Worm (Caenorhabditis elegans) whole organism, L3 larva: ENCODE measurements around the gene srlf-35.

Experiments used
- ZK546.5 ChIP-seq: sonication (generic microtip); optimal IDR thresholded peaks from 2 replicates; lab custom pipeline; 2017; ENCODE audit warnings: missing biosample characterization, missing genetic modification characterization
- aly-2 ChIP-seq: fragments of 150-350 bp; optimal IDR thresholded peaks from 2 replicates; lab custom pipeline; 2014; ENCODE audit warnings: missing biosample characterization, missing genetic modification characterization
- ceh-28 ChIP-seq: fragments of 150-350 bp; optimal IDR thresholded peaks from 2 replicates; lab custom pipeline; 2014; ENCODE audit warnings: missing biosample characterization, missing genetic modification reagents, missing genetic modification characterization
- ceh-82 ChIP-seq: fragments of 150-350 bp; optimal IDR thresholded peaks from 2 replicates; lab custom pipeline; 2014; ENCODE audit warnings: missing biosample characterization, missing genetic modification characterization
- daf-12 ChIP-seq: fragments of 150-350 bp; optimal IDR thresholded peaks from 2 replicates; lab custom pipeline; 2014; ENCODE audit warnings: missing biosample characterization, missing genetic modification reagents, missing genetic modification characterization
- egl-27 ChIP-seq: sonication (generic microtip); optimal IDR thresholded peaks from 4 replicates; lab custom pipeline; 2017; ENCODE audit warnings: missing biosample characterization, missing genetic modification reagents, missing genetic modification characterization
- egl-5 ChIP-seq: fragments of 150-350 bp; optimal IDR thresholded peaks from 2 replicates; lab custom pipeline; 2017; ENCODE audit warnings: missing biosample characterization, missing genetic modification reagents, missing genetic modification characterization, inconsistent platforms
- elt-2 ChIP-seq: sonication (generic microtip); optimal IDR thresholded peaks from 2 replicates; lab custom pipeline; 2016; ENCODE audit warnings: missing genetic modification reagents, mild to moderate bottlenecking, missing genetic modification characterization, missing compliant biosample characterization
- elt-3 ChIP-seq, 3 experiments: fragments of 150-350 bp in 1 of 3; sonication (generic microtip) in 2 of 3; optimal IDR thresholded peaks; 2 replicates in 2 of 3; 4 replicates in 1 of 3; lab custom pipeline; 2014 to 2017; ENCODE audit warnings: missing biosample characterization in 3 of 3, missing genetic modification characterization in 3 of 3
- eor-1 ChIP-seq, 2 experiments: fragments of 150-350 bp; optimal IDR thresholded peaks; 2 replicates each; lab custom pipeline; 2014 to 2018; ENCODE audit warnings: missing biosample characterization in 2 of 2, missing genetic modification characterization in 2 of 2
- fkh-10 ChIP-seq: sonication (generic microtip); optimal IDR thresholded peaks from 2 replicates; lab custom pipeline; 2017; ENCODE audit warnings: missing biosample characterization, missing genetic modification reagents, missing genetic modification characterization
- fos-1 ChIP-seq: fragments of 150-350 bp; optimal IDR thresholded peaks from 2 replicates; lab custom pipeline; 2014; ENCODE audit warnings: missing biosample characterization, missing genetic modification characterization
- hmg-11 ChIP-seq: sonication (generic microtip); optimal IDR thresholded peaks from 2 replicates; lab custom pipeline; 2016; ENCODE audit warnings: missing genetic modification characterization, missing compliant biosample characterization
- jun-1 ChIP-seq: fragments of 150-350 bp; optimal IDR thresholded peaks from 2 replicates; lab custom pipeline; 2014; ENCODE audit warnings: missing biosample characterization, missing genetic modification reagents, missing genetic modification characterization
- lin-15B ChIP-seq: fragments of 150-350 bp; optimal IDR thresholded peaks from 2 replicates; lab custom pipeline; 2014; ENCODE audit warnings: missing biosample characterization, missing genetic modification characterization
- mdl-1 ChIP-seq: fragments of 150-350 bp; optimal IDR thresholded peaks from 2 replicates; lab custom pipeline; 2014; ENCODE audit warnings: missing biosample characterization, missing genetic modification characterization
- nfya-1 ChIP-seq: sonication (generic microtip); optimal IDR thresholded peaks from 2 replicates; lab custom pipeline; 2017; ENCODE audit warnings: missing genetic modification characterization, mild to moderate bottlenecking, missing compliant biosample characterization, antibody characterized with exemption, moderate library complexity; ENCODE audit not compliant: insufficient read depth
- nhr-11 ChIP-seq: fragments of 150-350 bp; optimal IDR thresholded peaks from 2 replicates; lab custom pipeline; 2014; ENCODE audit warnings: missing biosample characterization, missing genetic modification characterization
- nhr-23 ChIP-seq: fragments of 150-350 bp; optimal IDR thresholded peaks from 2 replicates; lab custom pipeline; 2014; ENCODE audit warnings: missing biosample characterization, missing genetic modification reagents, missing genetic modification characterization
- nhr-237 ChIP-seq: fragments of 150-350 bp; optimal IDR thresholded peaks from 2 replicates; lab custom pipeline; 2014; ENCODE audit warnings: missing biosample characterization, missing genetic modification characterization
- nhr-28 ChIP-seq: fragments of 150-350 bp; optimal IDR thresholded peaks from 2 replicates; lab custom pipeline; 2014; ENCODE audit warnings: missing biosample characterization, missing genetic modification characterization
- nhr-43 ChIP-seq: sonication (generic microtip); optimal IDR thresholded peaks from 2 replicates; lab custom pipeline; 2016; ENCODE audit warnings: mild to moderate bottlenecking, missing genetic modification characterization, missing compliant biosample characterization; ENCODE audit not compliant: poor library complexity, severe bottlenecking
- nhr-67 ChIP-seq: fragments of 150-350 bp; optimal IDR thresholded peaks from 2 replicates; lab custom pipeline; 2014; ENCODE audit warnings: missing biosample characterization, missing genetic modification characterization
- nhr-76 ChIP-seq: fragments of 150-350 bp; sonication (generic microtip); optimal IDR thresholded peaks from 5 replicates; lab custom pipeline; 2014; ENCODE audit warnings: missing biosample characterization, missing genetic modification characterization
- pha-4 ChIP-seq: fragments of 150-350 bp; optimal IDR thresholded peaks from 2 replicates; lab custom pipeline; 2014; ENCODE audit warnings: missing biosample characterization, missing genetic modification reagents, missing genetic modification characterization
- pqm-1 ChIP-seq: fragments of 150-350 bp; optimal IDR thresholded peaks from 2 replicates; lab custom pipeline; 2017; ENCODE audit warnings: missing biosample characterization, missing genetic modification characterization, inconsistent platforms
- sea-2 ChIP-seq: fragments of 150-350 bp; sonication (generic microtip); optimal IDR thresholded peaks from 4 replicates; lab custom pipeline; 2014; ENCODE audit warnings: missing biosample characterization, missing genetic modification reagents, missing genetic modification characterization
- skn-1 ChIP-seq: fragments of 150-350 bp; optimal IDR thresholded peaks from 2 replicates; lab custom pipeline; 2014; ENCODE audit warnings: missing biosample characterization, missing genetic modification characterization
- snpc-4 ChIP-seq: fragments of 150-350 bp; optimal IDR thresholded peaks from 2 replicates; lab custom pipeline; 2014; ENCODE audit warnings: missing biosample characterization, missing genetic modification characterization
- tbx-2 ChIP-seq: sonication (generic microtip); optimal IDR thresholded peaks from 2 replicates; lab custom pipeline; 2016; ENCODE audit warnings: mild to moderate bottlenecking, missing genetic modification characterization, missing compliant biosample characterization
- unc-39 ChIP-seq: sonication (generic microtip); optimal IDR thresholded peaks from 4 replicates; lab custom pipeline; 2017; ENCODE audit warnings: missing biosample characterization, missing genetic modification characterization
- unc-62 ChIP-seq: fragments of 150-350 bp; sonication (generic microtip); optimal IDR thresholded peaks from 4 replicates; lab custom pipeline; 2014; ENCODE audit warnings: missing biosample characterization, missing genetic modification reagents, missing genetic modification characterization
- zag-1 ChIP-seq: fragments of 150-350 bp; optimal IDR thresholded peaks from 2 replicates; lab custom pipeline; 2014; ENCODE audit warnings: missing biosample characterization, missing genetic modification characterization
- ztf-11 ChIP-seq: fragments of 150-350 bp; optimal IDR thresholded peaks from 2 replicates; lab custom pipeline; 2014; ENCODE audit warnings: missing biosample characterization, missing genetic modification characterization
- ztf-4 ChIP-seq: fragments of 150-350 bp; optimal IDR thresholded peaks from 2 replicates; lab custom pipeline; 2014; ENCODE audit warnings: missing biosample characterization, missing genetic modification characterization

srlf-35 gene

ce11 chrV:486684-487083 is 17.1 kb upstream of the srlf-35 start, which contains the start of gene nhr-211:
Gene nhr-211 (plus strand): TSS chrV:486984.
- no peak for TF ChIP-seq ceh-82 (tag; lab: Kevin White, UChicago)

DNA sequence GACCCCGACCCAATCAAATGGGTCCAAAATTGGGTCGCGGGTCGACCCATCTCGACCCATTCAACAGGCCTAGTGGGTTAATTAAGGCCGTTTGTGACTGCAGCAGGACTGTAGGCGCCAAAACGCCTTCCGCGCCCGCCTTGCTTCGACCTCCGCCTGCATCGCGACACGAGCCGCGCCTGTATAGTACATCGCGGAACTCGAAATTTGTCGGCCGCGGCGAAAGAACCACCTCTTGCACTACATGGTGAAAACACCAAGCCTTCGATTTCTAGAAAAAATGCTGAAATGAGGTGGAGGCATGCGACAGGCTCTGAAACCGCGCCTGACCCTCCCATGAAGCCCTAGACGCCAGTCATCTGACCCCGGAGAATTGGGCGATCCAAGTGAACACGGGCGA is 15.8 kb upstream of the srlf-35 start:
- TF ChIP-seq nfya-1 (tag; lab: Kevin White, UChicago) (no peak), pha-4 (tag; lab: Kevin White, UChicago) (no peak), lin-15B (no peak), ceh-28 (tag; lab: Kevin White, UChicago) (no peak), skn-1 (tag; lab: Kevin White, UChicago) (no peak), hmg-11 (no peak), egl-5 (no peak), sea-2 (no peak), nhr-11 (tag; lab: Kevin White, UChicago) (no peak)

DNA sequence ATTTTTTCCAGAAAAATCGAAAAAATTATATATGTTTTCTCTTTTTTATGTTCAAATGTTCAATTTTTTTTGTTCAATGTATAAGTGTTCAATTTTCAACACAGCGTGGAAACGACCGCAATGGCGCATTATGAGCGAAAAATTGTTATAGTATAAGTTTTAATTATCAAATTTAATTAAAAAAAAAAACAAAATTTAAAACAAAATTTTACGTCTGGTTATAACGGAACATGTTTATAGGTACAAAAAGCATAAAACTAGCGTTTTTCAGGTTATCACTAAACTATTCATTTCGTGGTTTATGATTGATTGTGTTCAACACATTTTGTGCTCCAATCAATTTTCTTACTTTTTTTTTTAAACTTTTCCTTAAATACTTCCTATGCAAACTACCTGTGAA is 14.5 kb upstream of the srlf-35 start, which contains the start of gene nhr-106:
Gene nhr-106, plus strand, starts transcription at position 301 of the 400 bp plus-strand sequence.
- TF ChIP-seq mdl-1 (no peak), egl-27 (no peak), nhr-28 (tag; lab: Kevin White, UChicago) (no peak), nhr-76 (no peak), tbx-2 (no peak), ztf-4 (tag; lab: Kevin White, UChicago) (no peak), elt-3 (tag; optimal IDR thresholded peaks at IDR 0.05; lab: Kevin White, UChicago) (no peak), pqm-1 (tag; lab: Kevin White, UChicago) (peak; percentile 6), unc-39 (tag; lab: Kevin White, UChicago) (no peak), fos-1 (no peak), ceh-28 (tag; lab: Kevin White, UChicago) (no peak), elt-2 (tag; lab: Kevin White, UChicago) (peak; percentile 39)

- no peak for TF ChIP-seq nhr-43 (tag; lab: Kevin White, UChicago)
- TF ChIP-seq ztf-11 (tag; lab: Kevin White, UChicago): no peak
- TF ChIP-seq nhr-67 (tag; lab: Kevin White, UChicago): no peak
- no peak for TF ChIP-seq snpc-4 (tag; lab: Kevin White, UChicago)
- no peak for TF ChIP-seq sea-2
- TF ChIP-seq fkh-10 (GFP tag; lab: Kevin White, UChicago): no peak
- no peak for TF ChIP-seq unc-62
- TF ChIP-seq jun-1 (tag; lab: Kevin White, UChicago): no peak
- TF ChIP-seq elt-3 (tag; optimal IDR thresholded peaks at IDR 0.05; lab: Kevin White, UChicago): no peak
- TF ChIP-seq nfya-1 (tag; lab: Kevin White, UChicago): no peak
- TF ChIP-seq nhr-76: no peak
- TF ChIP-seq pqm-1 (tag; lab: Kevin White, UChicago): no peak
- no peak for TF ChIP-seq nhr-11 (tag; lab: Kevin White, UChicago)
- no peak for TF ChIP-seq hmg-11
- TF ChIP-seq zag-1 (tag; lab: Kevin White, UChicago): no peak
- TF ChIP-seq nhr-237 (tag; lab: Kevin White, UChicago): no peak
- no peak for TF ChIP-seq eor-1 (tag; optimal IDR thresholded peaks at IDR 0.05; lab: Kevin White, UChicago)
- TF ChIP-seq elt-2 (tag; lab: Kevin White, UChicago): no peak
- no peak for TF ChIP-seq aly-2
- no peak for TF ChIP-seq ZK546.5
Measured at ce11 chrV:491432-491831, 12.4 kb upstream of the srlf-35 start, which contains the start of gene str-196. Gene str-196 (plus strand): TSS chrV:491732.

DNA sequence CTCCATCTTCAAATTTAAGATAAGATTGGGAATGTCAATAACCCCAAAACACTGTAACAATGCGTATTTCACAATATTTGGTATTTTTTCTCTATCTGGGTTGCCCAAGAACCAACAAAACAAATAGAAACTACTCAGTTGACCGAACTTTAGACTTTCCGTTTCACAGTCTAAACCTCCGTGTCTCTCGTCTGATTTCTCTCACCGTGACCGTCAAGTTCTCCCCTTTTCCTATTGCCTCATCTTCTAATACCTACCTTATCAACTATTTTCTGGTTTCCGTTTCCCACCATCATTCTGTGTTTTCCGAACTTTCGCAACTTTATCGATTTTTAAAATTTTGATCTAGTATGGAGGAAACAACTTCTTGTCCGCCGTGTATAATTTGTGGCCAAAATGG is 9.5 kb upstream of the srlf-35 start, which contains the start of gene nhr-131:
Gene nhr-131, plus strand, starts transcription at position 87 of the 400 bp plus-strand sequence.
- no peak for TF ChIP-seq daf-12 (tag; lab: Kevin White, UChicago)
- peak; percentile 70 for TF ChIP-seq elt-2 (tag; lab: Kevin White, UChicago)
- TF ChIP-seq pqm-1 (tag; lab: Kevin White, UChicago): peak; percentile 30
- TF ChIP-seq ceh-28 (tag; lab: Kevin White, UChicago): peak; percentile 66
- TF ChIP-seq nhr-67 (tag; lab: Kevin White, UChicago): no peak
- peak in 2 of 3 experiments; percentile 33 to 43 for TF ChIP-seq elt-3 (tag; optimal IDR thresholded peaks at IDR 0.05; lab: Kevin White, UChicago)
- TF ChIP-seq nhr-23 (tag; lab: Kevin White, UChicago): peak; percentile 30
- no peak for TF ChIP-seq eor-1 (tag; optimal IDR thresholded peaks at IDR 0.05; lab: Kevin White, UChicago)
- peak; percentile 47 for TF ChIP-seq pha-4 (tag; lab: Kevin White, UChicago)
- TF ChIP-seq jun-1 (tag; lab: Kevin White, UChicago): peak; percentile 40
